Fruit fly (Drosophila melanogaster) whole organism, embryonic: ENCODE results near the gene Mvd.

Experiments used
- Adf1 ChIP-seq: fragments of 200-800 bp; sonication (Bioruptor generic); IDR thresholded peaks from 2 replicates; pipeline ENCODE4 v1.3.6; 2022; ENCODE audit warnings: missing biosample characterization, missing genetic modification characterization
- BEAF-32 ChIP-seq: fragments of 200-800 bp; sonication (Bioruptor generic); optimal IDR thresholded peaks from 3 replicates; lab custom pipeline; 2017; ENCODE audit warnings: missing biosample characterization, missing genetic modification characterization, mild to moderate bottlenecking, moderate library complexity, missing genetic modification reagents
- Blimp-1 ChIP-seq: fragments of 200-800 bp; sonication (Bioruptor generic); optimal IDR thresholded peaks from 3 replicates; lab custom pipeline; 2018; ENCODE audit warnings: missing biosample characterization, missing genetic modification characterization, mild to moderate bottlenecking, moderate library complexity, missing genetic modification reagents
- CG12219 ChIP-seq: fragments of 200-800 bp; sonication (Bioruptor generic); optimal IDR thresholded peaks from 3 replicates; lab custom pipeline; 2018; ENCODE audit warnings: missing biosample characterization, mild to moderate bottlenecking, missing genetic modification characterization
- CG1233 ChIP-seq: fragments of 200-800 bp; sonication (Bioruptor generic); optimal IDR thresholded peaks from 4 replicates; lab custom pipeline; 2018; ENCODE audit warnings: missing biosample characterization, mild to moderate bottlenecking, missing genetic modification characterization
- CG12659 ChIP-seq: fragments of 200-800 bp; sonication (Bioruptor generic); optimal IDR thresholded peaks from 3 replicates; lab custom pipeline; 2017; ENCODE audit warnings: mild to moderate bottlenecking, missing biosample characterization, missing genetic modification reagents, missing genetic modification characterization
- CG13424 ChIP-seq: fragments of 200-800 bp; sonication (Bioruptor generic); optimal IDR thresholded peaks from 2 replicates; lab custom pipeline; 2019; ENCODE audit warnings: missing biosample characterization, mild to moderate bottlenecking, missing genetic modification characterization, moderate library complexity
- CG1602 ChIP-seq: fragments of 200-800 bp; sonication (Bioruptor generic); optimal IDR thresholded peaks from 3 replicates; lab custom pipeline; 2016; ENCODE audit warnings: missing biosample characterization, missing genetic modification characterization
- CG17359 ChIP-seq: fragments of 200-800 bp; sonication (Bioruptor generic); optimal IDR thresholded peaks from 3 replicates; lab custom pipeline; 2018; ENCODE audit warnings: missing biosample characterization, mild to moderate bottlenecking, missing genetic modification characterization, moderate library complexity
- CG17912 ChIP-seq: fragments of 200-800 bp; sonication (Bioruptor generic); optimal IDR thresholded peaks from 2 replicates; lab custom pipeline; 2018; ENCODE audit warnings: missing biosample characterization, mild to moderate bottlenecking, missing genetic modification characterization
- CG2129 ChIP-seq: fragments of 200-800 bp; sonication (Bioruptor generic); IDR thresholded peaks from 2 replicates; pipeline ENCODE4 v1.3.6; 2022; ENCODE audit warnings: missing biosample characterization, missing genetic modification characterization; ENCODE audit not compliant: partially characterized antibody
- CG2202 ChIP-seq: fragments of 200-800 bp; sonication (Bioruptor generic); optimal IDR thresholded peaks from 2 replicates; lab custom pipeline; 2018; ENCODE audit warnings: missing biosample characterization, mild to moderate bottlenecking, missing genetic modification characterization
- CG32772 ChIP-seq: fragments of 200-800 bp; sonication (Bioruptor generic); IDR thresholded peaks from 2 replicates; pipeline ENCODE4 v1.3.6; 2022; ENCODE audit warnings: missing biosample characterization, missing genetic modification characterization
- CG3281 ChIP-seq: fragments of 200-800 bp; sonication (Bioruptor generic); optimal IDR thresholded peaks from 3 replicates; lab custom pipeline; 2017; ENCODE audit warnings: missing biosample characterization, mild to moderate bottlenecking, missing genetic modification characterization
- CG3407 ChIP-seq: fragments of 200-800 bp; sonication (Bioruptor generic); optimal IDR thresholded peaks from 2 replicates; lab custom pipeline; 2018; ENCODE audit warnings: missing biosample characterization, mild to moderate bottlenecking, missing genetic modification characterization
- CG34376 ChIP-seq: fragments of 200-800 bp; sonication (Bioruptor generic); optimal IDR thresholded peaks from 2 replicates; lab custom pipeline; 2018; ENCODE audit warnings: missing biosample characterization, mild to moderate bottlenecking, missing genetic modification characterization
- CG6683 ChIP-seq: fragments of 200-800 bp; sonication (Bioruptor generic); optimal IDR thresholded peaks from 2 replicates; lab custom pipeline; 2017; ENCODE audit warnings: missing biosample characterization, mild to moderate bottlenecking, missing genetic modification characterization, missing genetic modification reagents
- CG6791 ChIP-seq: fragments of 200-800 bp; sonication (Bioruptor generic); IDR thresholded peaks from 3 replicates; pipeline ENCODE4 v1.3.6; 2022; ENCODE audit warnings: missing biosample characterization, missing genetic modification characterization; ENCODE audit not compliant: partially characterized antibody
- CG7271 ChIP-seq: fragments of 200-800 bp; sonication (Bioruptor generic); optimal IDR thresholded peaks from 2 replicates; lab custom pipeline; 2018; ENCODE audit warnings: missing biosample characterization, mild to moderate bottlenecking, missing genetic modification characterization, moderate library complexity
- CG7928 ChIP-seq: fragments of 200-800 bp; sonication (Bioruptor generic); optimal IDR thresholded peaks from 2 replicates; lab custom pipeline; 2017; ENCODE audit warnings: missing biosample characterization, mild to moderate bottlenecking, missing genetic modification characterization
- CG9876 ChIP-seq: fragments of 200-800 bp; sonication (Bioruptor generic); optimal IDR thresholded peaks from 2 replicates; lab custom pipeline; 2016; ENCODE audit warnings: missing biosample characterization, missing genetic modification characterization
- CHES-1-like ChIP-seq: fragments of 200-800 bp; sonication (Bioruptor generic); optimal IDR thresholded peaks from 2 replicates; lab custom pipeline; 2016; ENCODE audit warnings: missing biosample characterization, missing genetic modification characterization
- Camta ChIP-seq: fragments of 200-800 bp; sonication (Bioruptor generic); optimal IDR thresholded peaks from 2 replicates; lab custom pipeline; 2016; ENCODE audit warnings: missing biosample characterization, missing genetic modification characterization
- D ChIP-seq, 2 experiments: fragments of 200-800 bp in 1 of 2; fragments of >200 bp in 1 of 2; sonication (Bioruptor generic) in 1 of 2; optimal IDR thresholded peaks; 2 replicates in 1 of 2; 3 replicates in 1 of 2; lab custom pipeline; 2017; ENCODE audit warnings: mild to moderate bottlenecking in 1 of 2, missing biosample characterization in 1 of 2, missing genetic modification characterization in 1 of 2, missing genetic modification reagents in 1 of 2
- Dip2 ChIP-seq: fragments of 200-800 bp; sonication (Bioruptor generic); IDR thresholded peaks from 2 replicates; pipeline ENCODE4 v1.3.6; 2022; ENCODE audit warnings: missing biosample characterization, missing genetic modification characterization
- E2f2 ChIP-seq: fragments of 200-800 bp; sonication (Bioruptor generic); IDR thresholded peaks from 2 replicates; pipeline ENCODE4 v1.3.6; 2022; ENCODE audit warnings: missing biosample characterization, missing genetic modification characterization
- HmgZ ChIP-seq: fragments of 200-800 bp; sonication (Bioruptor generic); optimal IDR thresholded peaks from 2 replicates; lab custom pipeline; 2018; ENCODE audit warnings: missing biosample characterization, mild to moderate bottlenecking, missing genetic modification characterization
- Rfx ChIP-seq: fragments of 200-800 bp; sonication (Bioruptor generic); IDR thresholded peaks from 2 replicates; pipeline ENCODE4 v1.3.6; 2022; ENCODE audit warnings: missing biosample characterization, missing genetic modification characterization
- Sox100B ChIP-seq: fragments of 200-800 bp; sonication (Bioruptor generic); optimal IDR thresholded peaks from 3 replicates; lab custom pipeline; 2018; ENCODE audit warnings: missing biosample characterization, mild to moderate bottlenecking, missing genetic modification characterization
- Spps ChIP-seq: fragments of 200-800 bp; sonication (Bioruptor generic); optimal IDR thresholded peaks from 2 replicates; lab custom pipeline; 2018; ENCODE audit warnings: missing biosample characterization, mild to moderate bottlenecking, missing genetic modification characterization
- Sry-δ ChIP-seq: fragments of 200-800 bp; sonication (Bioruptor generic); optimal IDR thresholded peaks from 2 replicates; lab custom pipeline; 2016; ENCODE audit warnings: missing biosample characterization, missing genetic modification characterization
- Ssrp ChIP-seq: fragments of 200-800 bp; sonication (Bioruptor generic); optimal IDR thresholded peaks from 2 replicates; lab custom pipeline; 2018; ENCODE audit warnings: missing biosample characterization, mild to moderate bottlenecking, missing genetic modification characterization, moderate library complexity
- chinmo ChIP-seq: fragments of 200-800 bp; sonication (Bioruptor generic); IDR thresholded peaks from 4 replicates; pipeline ENCODE4 v1.3.6; 2022; ENCODE audit warnings: missing biosample characterization, missing genetic modification characterization; ENCODE audit not compliant: partially characterized antibody
- crc ChIP-seq: fragments of 200-800 bp; sonication (Bioruptor generic); optimal IDR thresholded peaks from 2 replicates; lab custom pipeline; 2016; ENCODE audit warnings: missing biosample characterization, missing genetic modification characterization
- crp ChIP-seq, 2 experiments: fragments of 200-800 bp; sonication (Bioruptor generic); optimal IDR thresholded peaks; 2 replicates in 1 of 2; 3 replicates in 1 of 2; lab custom pipeline; 2017; ENCODE audit warnings: missing biosample characterization in 2 of 2, missing genetic modification characterization in 2 of 2, mild to moderate bottlenecking in 1 of 2, moderate library complexity in 1 of 2
- ems ChIP-seq: fragments of 200-800 bp; sonication (Bioruptor generic); optimal IDR thresholded peaks from 3 replicates; lab custom pipeline; 2016; ENCODE audit warnings: missing biosample characterization, missing genetic modification characterization
- exex ChIP-seq: fragments of 200-800 bp; sonication (Bioruptor generic); optimal IDR thresholded peaks from 4 replicates; lab custom pipeline; 2018; ENCODE audit warnings: missing biosample characterization, mild to moderate bottlenecking, missing genetic modification characterization, moderate library complexity
- mam ChIP-seq: fragments of 200-800 bp; sonication (Bioruptor generic); optimal IDR thresholded peaks from 3 replicates; lab custom pipeline; 2016; ENCODE audit warnings: missing biosample characterization, missing genetic modification characterization
- otp ChIP-seq: fragments of 200-800 bp; sonication (Bioruptor generic); IDR thresholded peaks from 3 replicates; pipeline ENCODE4, ENCODE4 v1.3.6; 2022; ENCODE audit warnings: missing biosample characterization, missing genetic modification characterization
- pan ChIP-seq, 4 experiments: fragments of >200 bp in 3 of 4; fragments of 200-800 bp in 1 of 4; sonication (Bioruptor generic) in 1 of 4; optimal IDR thresholded peaks in 3 of 4; IDR thresholded peaks in 1 of 4; 2 replicates each; pipeline versions ENCODE4 v1.3.6 to Lab custom; 2017 to 2022; ENCODE audit warnings: missing biosample characterization in 2 of 4, missing genetic modification characterization in 2 of 4, mixed read lengths in 1 of 4
- psq ChIP-seq: fragments of 200-800 bp; sonication (Bioruptor generic); optimal IDR thresholded peaks from 2 replicates; lab custom pipeline; 2017; ENCODE audit warnings: missing biosample characterization, missing genetic modification characterization
- ranshi ChIP-seq: fragments of 200-800 bp; sonication (Bioruptor generic); IDR thresholded peaks from 2 replicates; pipeline ENCODE4 v1.3.6; 2022; ENCODE audit warnings: missing biosample characterization, missing genetic modification characterization
- rib ChIP-seq: fragments of 200-800 bp; sonication (Bioruptor generic); IDR thresholded peaks from 2 replicates; pipeline ENCODE4 v1.3.6; 2022; ENCODE audit warnings: missing biosample characterization, missing genetic modification characterization
- sc ChIP-seq, 3 experiments: fragments of >200 bp in 2 of 3; fragments of 200-800 bp in 1 of 3; sonication (Bioruptor generic) in 1 of 3; optimal IDR thresholded peaks; 2 replicates in 2 of 3; 3 replicates in 1 of 3; lab custom pipeline; 2017; ENCODE audit warnings: mild to moderate bottlenecking in 1 of 3, missing biosample characterization in 1 of 3, missing genetic modification characterization in 1 of 3, missing genetic modification reagents in 1 of 3
- tll ChIP-seq, 2 experiments: fragments of 200-800 bp in 1 of 2; fragments of >200 bp in 1 of 2; sonication (Bioruptor generic) in 1 of 2; optimal IDR thresholded peaks; 2 replicates each; lab custom pipeline; 2017 to 2019; ENCODE audit warnings: missing biosample characterization in 2 of 2, missing genetic modification characterization in 2 of 2, mild to moderate bottlenecking in 1 of 2, moderate library complexity in 1 of 2
- unc-4 ChIP-seq: fragments of 200-800 bp; sonication (Bioruptor generic); IDR thresholded peaks from 2 replicates; pipeline ENCODE4 v1.3.6; 2022; ENCODE audit warnings: missing biosample characterization, missing genetic modification characterization; ENCODE audit not compliant: partially characterized antibody
- z ChIP-seq: fragments of 200-800 bp; sonication (Bioruptor generic); IDR thresholded peaks from 3 replicates; pipeline ENCODE4 v1.3.6; 2022; ENCODE audit warnings: missing biosample characterization, missing genetic modification characterization

The Mvd gene

dm6 chrX:15740288-15740726 is 8.7 kb upstream of the Mvd start (continued):
- TF ChIP-seq CG6683: peak; percentile 63
- peak; percentile 77 for TF ChIP-seq CG13424
- TF ChIP-seq crc: peak; percentile 22
- TF ChIP-seq Sox100B (GFP tag; lab: Kevin White, UChicago): no peak
- TF ChIP-seq chinmo: no peak
- no peak for TF ChIP-seq CG9876 (GFP tag; lab: Kevin White, UChicago)
- TF ChIP-seq Rfx (GFP tag; lab: Robert Waterston, UW): peak; percentile 92
- no peak for TF ChIP-seq tll (GFP tag; optimal IDR thresholded peaks at IDR 0.05; lab: Kevin White, UChicago)
- TF ChIP-seq ems (GFP tag; lab: Kevin White, UChicago): peak; percentile 66
- TF ChIP-seq E2f2 (GFP tag; lab: Robert Waterston, UW): peak; percentile 36; the same call in 1 of the 2 replicates
- peak; percentile 59 for TF ChIP-seq CG1602 (GFP tag; lab: Kevin White, UChicago)
- peak; percentile 69 for TF ChIP-seq mam
- TF ChIP-seq CG7928 (GFP tag; lab: Kevin White, UChicago): peak; percentile 15
- TF ChIP-seq pan (optimal IDR thresholded peaks at IDR 0.05; lab: Kevin White, UChicago): no peak
- peak in 1 of 2 experiments; percentile 84 for TF ChIP-seq pan (GFP tag; optimal IDR thresholded peaks at IDR 0.05 in 1 of 2, IDR thresholded peaks at IDR 0.05 in 1 of 2)
- TF ChIP-seq CG7271: no peak
- peak; percentile 46 for TF ChIP-seq CG1233 (GFP tag; lab: Kevin White, UChicago)
- no peak for TF ChIP-seq CG2129 (GFP tag; lab: Robert Waterston, UW)
- peak; percentile 52; the same call in 1 of the 2 replicates for TF ChIP-seq Adf1 (GFP tag; lab: Robert Waterston, UW)
- peak; percentile 48 for TF ChIP-seq Blimp-1 (GFP tag; lab: Kevin White, UChicago)
- no peak for TF ChIP-seq BEAF-32
- peak; percentile 50 for TF ChIP-seq CHES-1-like (GFP tag; lab: Kevin White, UChicago)
- TF ChIP-seq CG34376 (GFP tag; lab: Kevin White, UChicago): peak; percentile 66
- no peak for TF ChIP-seq Spps
- TF ChIP-seq Dip2 (GFP tag; lab: Robert Waterston, UW): no peak
- peak; percentile 12 for TF ChIP-seq Sry-δ (GFP tag; lab: Kevin White, UChicago)
- no peak for TF ChIP-seq z (GFP tag; lab: Robert Waterston, UW)
- peak; percentile 67 for TF ChIP-seq CG12219
- TF ChIP-seq Ssrp (tag; lab: Kevin White, UChicago): peak; percentile 46
- TF ChIP-seq CG6791 (GFP tag; lab: Robert Waterston, UW): no peak
- TF ChIP-seq CG2202 (tag; lab: Kevin White, UChicago): no peak
- TF ChIP-seq D (optimal IDR thresholded peaks at IDR 0.05; lab: Kevin White, UChicago): no peak
- no peak for TF ChIP-seq D (GFP tag; optimal IDR thresholded peaks at IDR 0.05; lab: Kevin White, UChicago)
- no peak for TF ChIP-seq CG3407 (GFP tag; lab: Kevin White, UChicago)
- peak; percentile 69 for TF ChIP-seq CG32772 (GFP tag; lab: Robert Waterston, UW)
- TF ChIP-seq sc (optimal IDR thresholded peaks at IDR 0.05; lab: Kevin White, UChicago): no peak
- TF ChIP-seq sc (GFP tag; optimal IDR thresholded peaks at IDR 0.05; lab: Kevin White, UChicago): peak; percentile 6
- peak; percentile 78 for TF ChIP-seq CG3281 (GFP tag; lab: Kevin White, UChicago)
- peak; percentile 88 for TF ChIP-seq HmgZ (tag; lab: Kevin White, UChicago)
- peak; percentile 20 for TF ChIP-seq Camta (GFP tag; lab: Kevin White, UChicago)
- no peak for TF ChIP-seq CG17912 (GFP tag; lab: Kevin White, UChicago)
- TF ChIP-seq crp (GFP tag; optimal IDR thresholded peaks at IDR 0.05; lab: Kevin White, UChicago): peak in 1 of 2 experiments; percentile 21
- no peak for TF ChIP-seq unc-4 (GFP tag; lab: Robert Waterston, UW)
- peak; percentile 78 for TF ChIP-seq ranshi (GFP tag; lab: Robert Waterston, UW)
- TF ChIP-seq otp (GFP tag; lab: Robert Waterston, UW): peak; percentile 62; the same call in 1 of the 3 replicates
- TF ChIP-seq psq: no peak
- peak; percentile 79 for TF ChIP-seq CG17359 (tag; lab: Kevin White, UChicago)
- TF ChIP-seq exex (tag; lab: Kevin White, UChicago): peak; percentile 99
- peak; percentile 78 for TF ChIP-seq CG12659 (GFP tag; lab: Kevin White, UChicago)
- peak; percentile 81 for TF ChIP-seq rib (GFP tag; lab: Robert Waterston, UW)
